Worm (Caenorhabditis elegans): ENCODE results near the gene rin-1.

rin-1 gene

DNA sequence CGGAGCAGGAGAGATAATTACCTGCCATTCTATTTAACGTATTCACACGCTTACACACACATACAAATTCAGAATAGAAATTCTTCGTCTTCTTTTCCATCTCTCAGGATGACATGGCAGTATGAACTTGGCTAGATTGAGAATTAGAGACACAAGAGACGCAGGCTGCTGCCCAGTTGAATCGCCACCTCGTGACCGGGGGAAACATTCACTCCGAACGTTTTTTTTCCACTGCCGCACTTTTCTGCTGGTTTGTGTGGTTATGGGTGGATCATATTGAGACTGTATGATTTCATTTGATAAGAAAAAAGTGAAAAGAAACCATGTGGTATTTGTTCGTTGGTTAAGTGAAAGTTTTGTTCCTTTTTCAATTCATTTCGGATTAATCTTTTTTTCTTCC is 34.2 kb upstream of the rin-1 start:
- TF ChIP-seq ztf-23 (GFP tag; IDR thresholded peaks at IDR 0.05) (no peak), cog-1 (tag; optimal IDR thresholded peaks at IDR 0.05) (no peak), ztf-29 (GFP tag; IDR thresholded peaks at IDR 0.05) (no peak), med-1 (GFP tag; optimal IDR thresholded peaks at IDR 0.05; ENCODE audit: insufficient read depth) (no peak), T22C8.4 (GFP tag; IDR thresholded peaks at IDR 0.05) (no peak), klf-2 (GFP tag; conservative IDR thresholded peaks at IDR 0.05) (no peak), tab-1 (GFP tag; IDR thresholded peaks at IDR 0.05) (no peak), flt-1 (GFP tag; IDR thresholded peaks at IDR 0.05) (no peak), ref-1 (GFP tag; conservative IDR thresholded peaks at IDR 0.05) (no peak)

DNA sequence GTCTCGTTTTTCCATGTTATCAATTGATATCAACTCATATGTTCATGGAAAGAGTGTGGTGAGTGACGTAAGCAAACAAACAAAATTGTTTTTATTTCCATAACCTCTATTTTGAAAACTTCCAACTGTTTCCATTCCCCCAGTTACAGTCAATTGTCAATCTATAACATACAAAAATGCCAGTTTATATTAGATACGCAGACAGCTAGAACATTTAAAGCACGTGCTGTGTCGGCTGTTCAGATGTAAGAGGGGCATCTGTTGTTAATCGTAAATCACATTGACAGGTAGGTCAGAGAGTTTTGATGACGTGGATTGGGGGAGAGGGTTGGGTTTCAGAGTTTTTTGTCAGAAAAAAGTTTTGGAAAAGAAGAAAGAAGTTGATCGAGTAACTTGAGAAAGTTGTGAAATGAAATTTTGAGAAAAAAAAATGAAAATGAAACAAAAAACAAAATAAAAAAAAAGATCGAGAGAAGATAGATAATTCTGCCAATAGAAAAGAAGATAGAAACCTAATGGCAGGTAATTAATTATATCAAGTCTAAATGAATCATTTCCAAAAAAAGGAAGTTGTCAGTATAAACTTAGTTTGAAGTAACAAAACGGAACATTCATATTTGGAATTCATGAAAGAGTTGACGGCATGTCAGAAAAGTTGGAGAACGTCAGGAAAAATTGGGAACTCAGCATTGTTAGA is 33.3 kb upstream of the rin-1 start:
- TF ChIP-seq ref-1 (GFP tag; conservative IDR thresholded peaks at IDR 0.05) (no peak), ztf-23 (GFP tag; IDR thresholded peaks at IDR 0.05) (no peak), med-1 (GFP tag; optimal IDR thresholded peaks at IDR 0.05; ENCODE audit: insufficient read depth) (no peak), flt-1 (GFP tag; IDR thresholded peaks at IDR 0.05) (no peak), T22C8.4 (GFP tag; IDR thresholded peaks at IDR 0.05) (no peak), tab-1 (GFP tag; IDR thresholded peaks at IDR 0.05) (no peak), cog-1 (tag; optimal IDR thresholded peaks at IDR 0.05) (no peak), ztf-29 (GFP tag; IDR thresholded peaks at IDR 0.05) (no peak), klf-2 (GFP tag; conservative IDR thresholded peaks at IDR 0.05) (no peak)

DNA sequence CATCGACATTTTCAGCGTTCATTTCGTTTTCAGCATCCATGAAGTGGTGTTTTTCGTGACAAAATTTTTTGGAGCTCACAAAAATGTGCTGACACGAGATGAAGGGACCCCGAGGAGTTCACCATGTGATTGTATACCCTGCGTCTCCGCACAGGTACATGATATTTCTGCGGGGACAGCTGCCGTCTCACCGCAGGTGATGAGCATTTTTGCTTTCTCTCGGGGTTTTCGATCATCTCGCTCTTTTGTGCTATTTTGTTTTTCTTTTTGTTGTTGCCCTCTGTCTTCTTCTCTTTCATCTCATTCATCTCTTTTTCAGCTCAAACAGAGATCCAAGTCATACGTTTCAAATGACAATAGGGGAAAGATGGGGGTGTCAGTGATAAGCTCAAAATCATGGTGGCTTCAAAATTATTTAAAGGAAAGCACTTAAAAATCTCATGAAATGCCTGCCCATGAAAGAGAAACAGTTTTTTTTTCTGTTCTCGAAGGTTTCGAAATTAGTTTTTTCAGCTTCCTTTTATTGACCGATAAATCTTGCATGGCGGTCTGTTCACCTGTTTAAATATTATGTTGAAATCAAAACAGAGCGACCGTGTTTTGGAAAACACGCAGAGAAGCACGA is 32.0 kb upstream of the rin-1 start, which contains the start of gene ret-1:
ret-1 (minus strand) TSS at position 123 of the 625 bp plus-strand sequence.
- no peak for TF ChIP-seq T22C8.4 (GFP tag; IDR thresholded peaks at IDR 0.05)
- TF ChIP-seq tab-1 (GFP tag; IDR thresholded peaks at IDR 0.05) = no peak
- no peak for TF ChIP-seq klf-2 (GFP tag; conservative IDR thresholded peaks at IDR 0.05)
- no peak for TF ChIP-seq ztf-29 (GFP tag; IDR thresholded peaks at IDR 0.05)
- no peak for TF ChIP-seq med-1 (GFP tag; optimal IDR thresholded peaks at IDR 0.05; ENCODE audit: insufficient read depth)
- no peak for TF ChIP-seq flt-1 (GFP tag; IDR thresholded peaks at IDR 0.05)
- TF ChIP-seq ztf-23 (GFP tag; IDR thresholded peaks at IDR 0.05) = no peak
- TF ChIP-seq ref-1 (GFP tag; conservative IDR thresholded peaks at IDR 0.05) = no peak
- no peak for TF ChIP-seq cog-1 (tag; optimal IDR thresholded peaks at IDR 0.05)

DNA sequence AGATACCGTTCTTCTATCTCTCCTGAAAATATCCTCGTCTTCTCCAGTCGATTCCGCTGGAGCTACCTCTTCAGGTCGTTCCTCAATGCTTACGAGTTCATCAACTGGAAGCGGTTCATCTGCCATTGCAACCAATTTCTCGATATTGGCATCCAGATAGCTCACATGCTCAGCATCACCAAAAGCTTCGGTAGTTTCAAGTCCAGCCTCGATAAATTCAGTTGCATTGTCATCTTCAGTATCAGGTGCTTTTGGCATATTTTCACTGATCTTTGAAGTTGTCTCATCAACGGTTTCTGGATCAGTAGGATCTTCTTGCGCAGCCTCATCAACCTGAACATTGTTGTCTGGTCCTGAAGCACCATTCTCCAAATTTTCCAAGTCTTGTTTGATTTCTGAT is 26.3 kb upstream of the rin-1 start:
- TF ChIP-seq tab-1 (GFP tag; IDR thresholded peaks at IDR 0.05) (no peak), ztf-23 (GFP tag; IDR thresholded peaks at IDR 0.05) (no peak), ztf-29 (GFP tag; IDR thresholded peaks at IDR 0.05) (no peak)

DNA sequence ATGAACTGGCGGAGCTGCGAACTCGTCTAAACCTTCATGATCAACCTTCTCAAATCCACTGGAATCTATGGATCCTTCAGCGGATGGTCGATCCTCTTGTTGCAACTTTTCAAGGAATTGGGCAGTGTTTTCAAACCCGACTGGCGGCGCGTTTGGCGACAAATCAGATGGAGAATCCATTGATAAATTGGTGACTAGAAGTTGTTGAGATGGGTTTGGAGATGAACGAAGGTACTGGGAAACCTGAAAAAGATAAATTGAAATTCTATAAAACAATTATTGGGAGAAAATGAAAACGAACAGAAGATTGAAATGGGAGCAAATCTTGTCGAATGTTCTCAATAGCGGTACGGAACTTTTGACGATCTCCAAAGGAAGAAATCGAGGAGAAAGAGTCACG is 22.7 kb upstream of the rin-1 start:
- TF ChIP-seq ztf-23 (GFP tag; IDR thresholded peaks at IDR 0.05) = no peak
- no peak for TF ChIP-seq med-1 (GFP tag; optimal IDR thresholded peaks at IDR 0.05; ENCODE audit: insufficient read depth)
- TF ChIP-seq tab-1 (GFP tag; IDR thresholded peaks at IDR 0.05) = no peak
- TF ChIP-seq cog-1 (tag; optimal IDR thresholded peaks at IDR 0.05) = no peak
- no peak for TF ChIP-seq ztf-29 (GFP tag; IDR thresholded peaks at IDR 0.05)
- no peak for TF ChIP-seq T22C8.4 (GFP tag; IDR thresholded peaks at IDR 0.05)
- TF ChIP-seq klf-2 (GFP tag; conservative IDR thresholded peaks at IDR 0.05) = no peak
- no peak for TF ChIP-seq ref-1 (GFP tag; conservative IDR thresholded peaks at IDR 0.05)
- TF ChIP-seq flt-1 (GFP tag; IDR thresholded peaks at IDR 0.05) = no peak

DNA sequence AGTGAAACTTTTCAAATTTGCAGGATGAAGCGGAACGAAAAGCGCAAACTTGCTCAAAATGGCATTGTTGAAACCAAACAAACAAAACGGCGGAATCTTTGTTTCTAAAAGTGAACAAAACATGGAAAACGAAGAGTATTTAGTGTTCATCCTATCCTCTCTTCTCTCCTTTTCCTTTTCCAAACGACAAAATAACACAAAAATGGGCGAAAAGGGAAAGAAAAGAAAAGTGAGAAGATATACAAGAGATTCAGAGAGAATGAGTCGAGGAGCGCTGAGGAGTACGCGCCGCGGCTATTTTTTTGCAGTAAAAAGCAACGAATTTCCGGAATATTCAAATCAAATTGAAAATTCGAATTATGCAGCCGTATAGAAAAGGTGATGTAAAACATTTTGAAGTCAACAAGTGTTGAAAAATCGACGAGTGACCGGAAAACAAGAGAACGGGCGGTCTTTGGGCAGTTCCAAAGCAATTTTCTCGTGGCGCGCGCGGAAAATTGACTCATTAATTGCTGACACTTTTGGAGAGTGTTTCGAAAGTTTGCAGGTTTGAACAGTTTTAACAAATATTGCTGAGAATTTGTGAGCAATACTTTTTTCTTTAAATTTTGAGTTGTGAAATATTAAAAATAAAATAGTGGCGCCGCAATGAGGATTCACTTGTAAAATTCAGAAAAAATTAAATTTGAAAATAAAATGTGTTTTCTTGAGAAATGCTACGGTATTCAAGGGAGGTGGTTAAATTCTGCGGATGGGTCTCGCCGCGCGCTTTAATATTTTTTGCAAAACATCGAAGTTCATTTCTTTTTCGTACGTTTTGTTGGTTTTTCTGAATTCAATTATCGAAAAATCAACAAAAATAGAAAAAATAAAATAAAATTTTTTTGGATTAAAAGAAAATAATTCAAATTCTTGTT is 19.9 kb upstream of the rin-1 start:
- TF ChIP-seq flt-1 (GFP tag; IDR thresholded peaks at IDR 0.05) = no peak
- no peak for TF ChIP-seq cog-1 (tag; optimal IDR thresholded peaks at IDR 0.05)
- TF ChIP-seq klf-2 (GFP tag; conservative IDR thresholded peaks at IDR 0.05) = no peak
- TF ChIP-seq ztf-29 (GFP tag; IDR thresholded peaks at IDR 0.05) = no peak
- no peak for TF ChIP-seq ztf-23 (GFP tag; IDR thresholded peaks at IDR 0.05)
- TF ChIP-seq ref-1 (GFP tag; conservative IDR thresholded peaks at IDR 0.05) = no peak
- TF ChIP-seq med-1 (GFP tag; optimal IDR thresholded peaks at IDR 0.05; ENCODE audit: insufficient read depth) = no peak

DNA sequence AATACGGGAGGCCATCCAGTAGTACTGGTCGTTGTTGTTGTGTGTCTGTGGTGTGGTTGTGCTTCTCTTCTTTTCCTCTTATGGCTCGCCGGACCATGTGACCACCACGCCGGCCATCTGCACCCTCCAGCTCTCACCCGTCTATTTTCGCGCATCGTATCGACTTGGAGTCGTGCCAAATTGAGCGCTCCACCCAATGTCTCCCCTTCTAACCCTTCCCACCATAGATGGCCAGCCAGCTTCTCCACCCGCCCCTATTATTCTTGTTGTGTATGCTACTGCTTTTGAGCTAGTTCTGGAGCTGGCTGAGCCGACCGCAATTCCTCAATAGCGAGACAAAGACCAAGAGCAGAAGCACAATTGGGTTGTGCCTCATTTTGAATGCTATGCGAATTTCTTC is 17.8 kb upstream of the rin-1 start:
- TF ChIP-seq med-1 (GFP tag; optimal IDR thresholded peaks at IDR 0.05; ENCODE audit: insufficient read depth) (no peak), klf-2 (GFP tag; conservative IDR thresholded peaks at IDR 0.05) (no peak), ref-1 (GFP tag; conservative IDR thresholded peaks at IDR 0.05) (no peak), tab-1 (GFP tag; IDR thresholded peaks at IDR 0.05) (no peak), flt-1 (GFP tag; IDR thresholded peaks at IDR 0.05) (peak; percentile 51; the same call in 1 of the 2 replicates), T22C8.4 (GFP tag; IDR thresholded peaks at IDR 0.05) (no peak), ztf-29 (GFP tag; IDR thresholded peaks at IDR 0.05) (no peak), ztf-23 (GFP tag; IDR thresholded peaks at IDR 0.05) (peak; percentile 63; the same call in 1 of the 2 replicates), cog-1 (tag; optimal IDR thresholded peaks at IDR 0.05) (no peak)

DNA sequence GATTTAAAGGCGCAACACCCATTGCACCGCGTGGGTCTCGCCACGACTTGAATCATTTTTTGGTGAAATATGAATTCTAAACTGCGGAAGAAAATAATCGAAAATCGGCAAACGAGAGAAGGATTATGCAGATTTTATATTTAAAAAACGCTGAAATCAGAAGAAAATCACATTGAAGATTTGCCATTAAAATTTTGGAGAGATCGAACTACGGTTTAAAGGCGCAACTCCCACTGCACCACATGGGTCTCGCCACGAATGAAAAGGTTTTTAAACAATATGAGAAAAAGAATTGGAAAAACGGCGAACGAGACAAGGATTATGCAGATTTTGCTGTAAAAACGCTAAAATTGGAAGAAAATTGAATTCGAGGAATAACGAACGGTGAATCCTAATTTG is 17.4 kb upstream of the rin-1 start:
- TF ChIP-seq ref-1 (GFP tag; conservative IDR thresholded peaks at IDR 0.05) (no peak), ztf-29 (GFP tag; IDR thresholded peaks at IDR 0.05) (no peak), flt-1 (GFP tag; IDR thresholded peaks at IDR 0.05) (no peak), ztf-23 (GFP tag; IDR thresholded peaks at IDR 0.05) (no peak), tab-1 (GFP tag; IDR thresholded peaks at IDR 0.05) (no peak)

DNA sequence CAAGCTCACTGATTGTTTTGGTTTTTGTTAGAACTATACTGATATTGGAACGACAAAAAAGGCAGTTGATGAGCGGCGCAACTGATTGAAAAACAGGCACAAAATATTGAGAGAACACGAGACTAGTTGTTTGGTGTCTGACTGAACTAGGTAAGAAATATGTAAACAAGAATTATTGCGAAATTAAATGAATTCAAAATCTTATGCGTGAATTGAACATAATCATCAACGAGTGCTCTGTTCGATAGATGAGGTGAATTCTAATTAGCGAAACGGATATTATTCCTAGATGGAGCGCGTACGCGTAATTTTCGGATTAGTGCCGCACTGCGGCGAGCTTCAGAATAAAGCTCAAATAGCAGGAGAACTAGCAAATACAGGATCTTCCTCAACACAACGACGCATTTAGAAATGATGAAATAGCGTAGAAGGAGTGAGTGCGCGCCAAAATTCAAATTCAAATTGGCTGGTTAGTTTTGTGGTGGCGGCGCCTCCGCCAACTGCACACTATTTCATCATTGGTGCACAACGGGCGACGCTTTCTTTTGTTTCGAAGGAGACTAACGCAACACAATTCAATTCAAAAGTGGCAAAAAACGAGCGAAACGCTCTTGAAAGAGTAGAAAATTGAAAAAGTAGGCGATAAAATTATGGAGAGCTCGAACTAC is 16.9 kb upstream of the rin-1 start:
- TF ChIP-seq ref-1 (GFP tag; conservative IDR thresholded peaks at IDR 0.05) (no peak), klf-2 (GFP tag; conservative IDR thresholded peaks at IDR 0.05) (no peak), T22C8.4 (GFP tag; IDR thresholded peaks at IDR 0.05) (no peak), ztf-23 (GFP tag; IDR thresholded peaks at IDR 0.05) (0 out of 2 replicates have a peak, but pooled peaks have one; percentile 48), med-1 (GFP tag; optimal IDR thresholded peaks at IDR 0.05; ENCODE audit: insufficient read depth) (no peak)
